Fruit fly (Drosophila melanogaster): ENCODE results near the gene Ada1-2.

The Ada1-2 gene

dm6 chr2L:12013741-12014393, 21.2 kb downstream of the Ada1-2 start (continued):
- TF ChIP-seq Gug (GFP tag; IDR thresholded peaks at IDR 0.05): no peak
- TF ChIP-seq CG34406 (GFP tag; optimal IDR thresholded peaks at IDR 0.05): no peak
- TF ChIP-seq fd85E (GFP tag; optimal IDR thresholded peaks at IDR 0.05): no peak
- no peak for TF ChIP-seq Hr38 (GFP tag; optimal IDR thresholded peaks at IDR 0.05)
- TF ChIP-seq dsx (GFP tag; optimal IDR thresholded peaks at IDR 0.05; ENCODE audit: poor library complexity, severe bottlenecking): peak; percentile 98

- TF ChIP-seq Blimp-1 (GFP tag; optimal IDR thresholded peaks at IDR 0.05): no peak
- no peak for TF ChIP-seq CG6163 (GFP tag; IDR thresholded peaks at IDR 0.05)
- no peak for TF ChIP-seq dsx (GFP tag; optimal IDR thresholded peaks at IDR 0.05; ENCODE audit: poor library complexity, severe bottlenecking)
- TF ChIP-seq CG6276 (GFP tag; optimal IDR thresholded peaks at IDR 0.05): no peak
- TF ChIP-seq CG11762 (GFP tag; optimal IDR thresholded peaks at IDR 0.05; ENCODE audit: insufficient read depth): no peak
- TF ChIP-seq CG8319 (GFP tag; optimal IDR thresholded peaks at IDR 0.05): no peak
- TF ChIP-seq CG34406 (GFP tag; optimal IDR thresholded peaks at IDR 0.05): no peak
- TF ChIP-seq CG6854 (GFP tag; optimal IDR thresholded peaks at IDR 0.05): no peak
- TF ChIP-seq CG11902 (GFP tag; optimal IDR thresholded peaks at IDR 0.05): no peak
Observed at dm6 chr2L:12020735-12021134, 28.0 kb downstream of the Ada1-2 start, which contains the start of gene Wdr81. Wdr81 (minus strand) TSS chr2L:12020960.

- TF ChIP-seq Ets96B (tag; optimal IDR thresholded peaks at IDR 0.05) (no peak), achi (GFP tag; optimal IDR thresholded peaks at IDR 0.05) (no peak), CG4318 (GFP tag; optimal IDR thresholded peaks at IDR 0.05) (no peak), fkh (GFP tag; optimal IDR thresholded peaks at IDR 0.05) (peak; percentile 68), esn (GFP tag; optimal IDR thresholded peaks at IDR 0.05) (peak; percentile 5), CG11762 (GFP tag; optimal IDR thresholded peaks at IDR 0.05; ENCODE audit: insufficient read depth) (no peak), Eip78C (GFP tag) (peak; percentile 17), ss (GFP tag; optimal IDR thresholded peaks at IDR 0.05) (no peak), vri (GFP tag; optimal IDR thresholded peaks at IDR 0.05) (peak; percentile 38)
Observed at dm6 chr2L:12021193-12021592, 28.5 kb downstream of the Ada1-2 start.

- no peak for TF ChIP-seq acj6 (GFP tag; optimal IDR thresholded peaks at IDR 0.05)
- TF ChIP-seq CG15336 (GFP tag; IDR thresholded peaks at IDR 0.05): no peak
- no peak for TF ChIP-seq CG6808 (GFP tag; optimal IDR thresholded peaks at IDR 0.05)
- TF ChIP-seq CG11762 (GFP tag; optimal IDR thresholded peaks at IDR 0.05; ENCODE audit: insufficient read depth): no peak
- no peak for TF ChIP-seq spab (GFP tag; optimal IDR thresholded peaks at IDR 0.05)
- no peak for TF ChIP-seq esn (GFP tag; optimal IDR thresholded peaks at IDR 0.05)
- TF ChIP-seq ss (GFP tag; optimal IDR thresholded peaks at IDR 0.05): no peak
- no peak for TF ChIP-seq dac (GFP tag; optimal IDR thresholded peaks at IDR 0.05)
- no peak for TF ChIP-seq CG8632 (GFP tag; optimal IDR thresholded peaks at IDR 0.05)
- no peak for TF ChIP-seq CG6854 (GFP tag; optimal IDR thresholded peaks at IDR 0.05)
- no peak for TF ChIP-seq Sox102F (GFP tag; optimal IDR thresholded peaks at IDR 0.05)
- TF ChIP-seq Hr4 (GFP tag; optimal IDR thresholded peaks at IDR 0.05): no peak
- no peak for TF ChIP-seq achi (GFP tag; optimal IDR thresholded peaks at IDR 0.05)
- TF ChIP-seq salr (GFP tag; optimal IDR thresholded peaks at IDR 0.05): no peak
Observed at dm6 chr2L:12024104-12024503, 31.4 kb downstream of the Ada1-2 start.

- TF ChIP-seq acj6 (GFP tag; optimal IDR thresholded peaks at IDR 0.05): no peak
- no peak for TF ChIP-seq CG4318 (GFP tag; optimal IDR thresholded peaks at IDR 0.05)
- peak; percentile 38 for TF ChIP-seq CG3032 (tag; optimal IDR thresholded peaks at IDR 0.05)
- TF ChIP-seq CG6792 (GFP tag; optimal IDR thresholded peaks at IDR 0.05): no peak
- peak; percentile 33 for TF ChIP-seq CG6808 (GFP tag; optimal IDR thresholded peaks at IDR 0.05)
- no peak for TF ChIP-seq CG8319 (GFP tag; optimal IDR thresholded peaks at IDR 0.05)
- TF ChIP-seq topi (GFP tag; optimal IDR thresholded peaks at IDR 0.05): peak; percentile 11
- TF ChIP-seq achi (GFP tag; optimal IDR thresholded peaks at IDR 0.05): peak; percentile 8
- no peak for TF ChIP-seq OdsH (GFP tag; optimal IDR thresholded peaks at IDR 0.05)
- TF ChIP-seq fd59A (GFP tag; optimal IDR thresholded peaks at IDR 0.05): peak; percentile 25
- peak; percentile 55 for TF ChIP-seq svp (GFP tag)
- TF ChIP-seq lz (GFP tag; optimal IDR thresholded peaks at IDR 0.05): no peak
- TF ChIP-seq ss (GFP tag; optimal IDR thresholded peaks at IDR 0.05): peak; percentile 35 to 44
- no peak for TF ChIP-seq fd85E (GFP tag; optimal IDR thresholded peaks at IDR 0.05)
- TF ChIP-seq CG11902 (GFP tag; optimal IDR thresholded peaks at IDR 0.05): no peak
- TF ChIP-seq Hr4 (GFP tag; optimal IDR thresholded peaks at IDR 0.05): no peak
- peak; percentile 31 for TF ChIP-seq Lpt (GFP tag; optimal IDR thresholded peaks at IDR 0.05)
- TF ChIP-seq net (GFP tag; optimal IDR thresholded peaks at IDR 0.05): peak; percentile 49
- no peak for TF ChIP-seq Blimp-1 (GFP tag; optimal IDR thresholded peaks at IDR 0.05)
- TF ChIP-seq CG10669 (GFP tag; optimal IDR thresholded peaks at IDR 0.05): no peak
- TF ChIP-seq Smox (GFP tag; optimal IDR thresholded peaks at IDR 0.05): no peak
- no peak for TF ChIP-seq CG8632 (GFP tag; optimal IDR thresholded peaks at IDR 0.05)
- TF ChIP-seq CG6163 (GFP tag; IDR thresholded peaks at IDR 0.05): peak; percentile 54; the same call in 2 of the 3 replicates
- no peak for TF ChIP-seq CG11294 (GFP tag; IDR thresholded peaks at IDR 0.05)
Observed at dm6 chr2L:12025505-12025904, 32.8 kb downstream of the Ada1-2 start.
